Worm (Caenorhabditis elegans): ENCODE measurements around the gene dpy-7.

dpy-7 gene

DNA sequence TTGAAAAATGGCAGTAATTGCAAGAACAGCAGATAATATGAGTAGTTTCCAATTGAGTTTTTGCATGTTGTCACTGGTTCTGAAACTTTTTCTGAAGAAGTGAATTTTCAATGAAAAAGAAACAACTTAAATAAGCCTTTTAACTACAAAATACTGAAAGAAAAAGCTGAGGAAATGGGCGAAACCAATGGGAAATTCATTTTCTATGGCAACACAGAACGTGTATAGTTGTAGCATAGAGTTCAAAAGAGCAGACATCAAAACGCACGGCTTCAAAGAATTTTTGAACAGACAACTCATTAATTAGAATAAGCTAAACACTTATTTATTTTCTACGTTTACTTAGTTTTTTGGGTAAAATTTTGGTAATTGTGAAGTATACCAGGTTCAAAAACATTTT is 44.6 kb downstream of the dpy-7 start, which contains the start of gene F48E3.2:
TSS of gene F48E3.2 (minus strand) at position 101 of the 400 bp plus-strand sequence.
- TF ChIP-seq elt-3 (tag; optimal IDR thresholded peaks at IDR 0.05) (no peak), ama-1 (optimal IDR thresholded peaks at IDR 0.05) (no peak), ztf-4 (tag; optimal IDR thresholded peaks at IDR 0.05) (no peak)

DNA sequence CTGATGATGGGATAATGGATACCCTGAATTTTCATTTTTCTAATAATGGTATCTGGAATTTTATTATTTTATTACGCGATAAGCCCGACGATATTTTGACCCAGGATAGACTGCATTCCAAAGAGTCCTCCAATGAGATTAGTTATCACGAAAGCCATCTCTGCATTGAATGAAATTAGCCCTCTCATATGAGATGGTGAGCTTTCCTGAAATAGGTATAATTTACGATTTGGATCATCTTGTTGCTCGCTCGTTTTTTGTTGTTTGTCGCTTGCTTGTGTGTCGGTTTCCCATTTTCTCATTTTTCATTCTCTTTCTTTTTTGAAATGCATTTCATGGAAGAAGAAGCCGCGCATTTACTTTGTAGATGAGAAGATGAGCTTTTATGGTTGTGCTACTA is 46.1 kb downstream of the dpy-7 start:
- TF ChIP-seq daf-12 (tag; optimal IDR thresholded peaks at IDR 0.05) (no peak), unc-39 (tag; optimal IDR thresholded peaks at IDR 0.05) (no peak), egl-5 (tag; optimal IDR thresholded peaks at IDR 0.05) (peak; percentile 44), nhr-43 (tag; optimal IDR thresholded peaks at IDR 0.05; ENCODE audit: poor library complexity, severe bottlenecking) (no peak), R02D3.7 (tag; optimal IDR thresholded peaks at IDR 0.05) (no peak), jun-1 (tag; optimal IDR thresholded peaks at IDR 0.05) (no peak), lin-39 (tag; optimal IDR thresholded peaks at IDR 0.05) (peak; percentile 28)

Data from whole organism, L3 larva.